Fruit fly (Drosophila melanogaster): ENCODE measurements around the gene Ada.

Ada gene

DNA sequence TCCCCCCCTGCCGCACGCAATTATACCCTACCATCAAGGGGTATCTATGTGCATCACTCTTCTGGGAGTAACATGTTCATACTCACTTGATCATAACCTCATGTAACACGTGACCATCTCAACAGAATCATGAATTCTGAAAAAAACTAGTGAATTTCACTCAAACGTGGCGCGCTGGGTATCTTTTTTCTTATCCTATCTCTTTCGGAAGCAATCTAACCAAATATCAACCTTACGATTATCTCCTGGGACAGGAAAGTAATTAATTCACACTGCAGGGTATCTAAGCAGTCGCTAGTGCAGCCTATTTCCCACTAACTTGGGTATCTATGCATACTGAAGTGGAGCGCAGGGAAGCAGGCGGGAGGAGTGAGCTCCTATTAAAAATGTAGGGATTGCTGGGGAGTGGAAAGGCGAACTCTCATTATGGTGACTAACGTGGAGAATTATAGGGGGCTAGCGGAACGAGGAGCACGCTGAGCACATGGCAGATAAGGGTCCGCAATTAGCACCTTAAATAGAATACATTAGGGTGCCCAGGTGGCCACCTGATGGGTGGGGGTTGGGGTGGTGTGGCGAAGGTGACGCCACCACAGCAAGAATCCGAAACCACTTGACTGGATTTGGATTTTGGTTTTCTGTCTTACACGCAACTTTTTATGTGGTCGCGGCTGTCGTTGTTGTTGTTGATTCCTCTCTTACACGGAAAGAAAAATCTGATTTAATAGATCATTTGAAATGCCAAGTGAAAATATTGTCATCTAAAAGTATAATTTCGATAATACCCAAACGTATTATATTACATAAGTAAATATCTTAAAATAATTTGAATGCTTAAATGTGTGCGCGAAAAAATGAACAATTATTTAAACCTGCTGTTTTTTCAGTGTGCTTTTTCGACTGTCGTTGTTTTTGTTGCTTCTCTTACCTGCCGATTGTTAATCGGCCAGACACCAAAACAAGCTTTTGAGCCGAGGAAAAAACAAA lies 9.6 kb upstream of the Ada start (continued):
- TF ChIP-seq NC2β (GFP tag; optimal IDR thresholded peaks at IDR 0.05) (peak; percentile 68), CG11504 (tag; optimal IDR thresholded peaks at IDR 0.05) (peak; percentile 96), CG11085 (GFP tag; IDR thresholded peaks at IDR 0.05) (no peak), gt (GFP tag; IDR thresholded peaks at IDR 0.05) (no peak), vvl (GFP tag; IDR thresholded peaks at IDR 0.05) (no peak), Hey (tag; optimal IDR thresholded peaks at IDR 0.05) (peak; percentile 87), CG6254 (GFP tag; optimal IDR thresholded peaks at IDR 0.05) (peak; percentile 87), ato (GFP tag; IDR thresholded peaks at IDR 0.05; ENCODE audit: partially characterized antibody) (no peak), CG14050 (GFP tag; IDR thresholded peaks at IDR 0.05) (no peak), repo (GFP tag; optimal IDR thresholded peaks at IDR 0.05) (peak; percentile 52), HLHmδ (GFP tag; optimal IDR thresholded peaks at IDR 0.05) (no peak), Nf-YA (GFP tag; IDR thresholded peaks at IDR 0.05) (no peak), toy (GFP tag; IDR thresholded peaks at IDR 0.05) (no peak), hth (optimal IDR thresholded peaks at IDR 0.05) (no peak), CG31224 (GFP tag; IDR thresholded peaks at IDR 0.05) (no peak), Chrac-16 (GFP tag; optimal IDR thresholded peaks at IDR 0.05) (peak; percentile 85), CG2678 (tag; optimal IDR thresholded peaks at IDR 0.05) (peak; percentile 98), Jarid2 (GFP tag; optimal IDR thresholded peaks at IDR 0.05) (peak; percentile 72), CG42726 (GFP tag; IDR thresholded peaks at IDR 0.05; ENCODE audit: partially characterized antibody) (no peak), HHEX (GFP tag; optimal IDR thresholded peaks at IDR 0.05) (peak; percentile 94), pho (GFP tag; optimal IDR thresholded peaks at IDR 0.05) (peak; percentile 72), Six4 (GFP tag; optimal IDR thresholded peaks at IDR 0.05) (peak; percentile 82), CG1647 (GFP tag; optimal IDR thresholded peaks at IDR 0.05) (peak; percentile 31), zf30C (GFP tag; optimal IDR thresholded peaks at IDR 0.05) (peak; percentile 86), CG15601 (tag; optimal IDR thresholded peaks at IDR 0.05) (peak; percentile 93), CG34376 (GFP tag; optimal IDR thresholded peaks at IDR 0.05) (peak; percentile 85), CG1529 (GFP tag; optimal IDR thresholded peaks at IDR 0.05) (peak; percentile 84), CG7271 (tag; optimal IDR thresholded peaks at IDR 0.05) (peak; percentile 69), Nf-YC (tag; optimal IDR thresholded peaks at IDR 0.05) (peak; percentile 76), pum (GFP tag; optimal IDR thresholded peaks at IDR 0.05) (peak; percentile 61), Oli (tag; optimal IDR thresholded peaks at IDR 0.05) (peak; percentile 94), CG1603 (tag; optimal IDR thresholded peaks at IDR 0.05) (peak; percentile 93), CG17359 (tag; optimal IDR thresholded peaks at IDR 0.05) (peak; percentile 95), eve (GFP tag; optimal IDR thresholded peaks at IDR 0.05) (no peak), bowl (GFP tag; IDR thresholded peaks at IDR 0.05) (no peak), sens-2 (GFP tag; IDR thresholded peaks at IDR 0.05) (no peak), hkb (optimal IDR thresholded peaks at IDR 0.05) (no peak), hkb (GFP tag; IDR thresholded peaks at IDR 0.05) (no peak), en (GFP tag; optimal IDR thresholded peaks at IDR 0.05) (peak; percentile 19), H2.0 (GFP tag; IDR thresholded peaks at IDR 0.05) (no peak), CG3281 (GFP tag; optimal IDR thresholded peaks at IDR 0.05) (peak; percentile 96), Dad (GFP tag; optimal IDR thresholded peaks at IDR 0.05) (peak; percentile 87), pb (GFP tag; optimal IDR thresholded peaks at IDR 0.05) (peak; percentile 81), CG2712 (tag; optimal IDR thresholded peaks at IDR 0.05) (peak; percentile 95), sisA (GFP tag; IDR thresholded peaks at IDR 0.05) (no peak), ems (GFP tag; optimal IDR thresholded peaks at IDR 0.05) (peak; percentile 77), CG1832 (GFP tag; optimal IDR thresholded peaks at IDR 0.05) (no peak), MTF-1 (GFP tag; optimal IDR thresholded peaks at IDR 0.05; ENCODE audit: borderline replicate concordance) (peak; percentile 86), CG10654 (GFP tag; optimal IDR thresholded peaks at IDR 0.05) (peak; percentile 91)
